Worm (Caenorhabditis elegans): Measurements from ENCODE around the gene T02G5.14.

ce11 chrII:7093339-7093821, 9.3 kb downstream of the T02G5.14 start, which contains the start of gene T02G5.3:
- TF ChIP-seq nhr-232 (tag; optimal IDR thresholded peaks at IDR 0.05) (no peak), fax-1 (tag; optimal IDR thresholded peaks at IDR 0.05) (no peak), pqm-1 (tag; optimal IDR thresholded peaks at IDR 0.05) (no peak), npax-4 (tag; optimal IDR thresholded peaks at IDR 0.05) (no peak), elt-2 (tag; optimal IDR thresholded peaks at IDR 0.05) (no peak), ztf-16 (tag; optimal IDR thresholded peaks at IDR 0.05) (no peak), hlh-30 (tag; optimal IDR thresholded peaks at IDR 0.05; ENCODE audit: insufficient read depth) (no peak), che-1 (tag; optimal IDR thresholded peaks at IDR 0.05) (no peak), dmd-4 (tag; optimal IDR thresholded peaks at IDR 0.05; ENCODE audit: borderline replicate concordance) (no peak), fkh-10 (GFP tag; optimal IDR thresholded peaks at IDR 0.05) (no peak), eyg-1 (tag; optimal IDR thresholded peaks at IDR 0.05) (no peak), syd-9 (tag; optimal IDR thresholded peaks at IDR 0.05) (no peak)

Data from whole organism, late embryonic.